Fruit fly (Drosophila melanogaster) whole organism, embryonic: ENCODE data around the gene ND-30.

Experiments used
- ATbp ChIP-seq: fragments of 200-800 bp; sonication (Bioruptor generic); optimal IDR thresholded peaks from 2 replicates; lab custom pipeline; 2017; ENCODE audit warnings: missing biosample characterization, mild to moderate bottlenecking, missing genetic modification characterization, missing genetic modification reagents
- Abd-B ChIP-seq: fragments of 200-800 bp; sonication (Bioruptor generic); optimal IDR thresholded peaks from 2 replicates; lab custom pipeline; 2018; ENCODE audit warnings: missing biosample characterization, mild to moderate bottlenecking, missing genetic modification characterization, moderate library complexity
- Antp ChIP-seq: fragments of 200-800 bp; sonication (Bioruptor generic); optimal IDR thresholded peaks from 3 replicates; lab custom pipeline; 2016; ENCODE audit warnings: missing biosample characterization, missing genetic modification characterization
- Atf6 ChIP-seq: fragments of 200-800 bp; sonication (Bioruptor generic); IDR thresholded peaks from 2 replicates; pipeline ENCODE4 v1.3.6; 2022; ENCODE audit warnings: missing biosample characterization, missing genetic modification characterization
- Bteb2 ChIP-seq: fragments of 200-800 bp; sonication (Bioruptor generic); optimal IDR thresholded peaks from 2 replicates; lab custom pipeline; 2016; ENCODE audit warnings: missing biosample characterization, missing genetic modification characterization
- CG12104 ChIP-seq: fragments of 200-800 bp; sonication (Bioruptor generic); optimal IDR thresholded peaks from 3 replicates; lab custom pipeline; 2016; ENCODE audit warnings: missing biosample characterization, missing genetic modification characterization
- CG15073 ChIP-seq: fragments of 200-800 bp; sonication (Bioruptor generic); optimal IDR thresholded peaks from 2 replicates; lab custom pipeline; 2016; ENCODE audit warnings: missing biosample characterization, missing genetic modification characterization
- CG1603 ChIP-seq: fragments of 200-800 bp; sonication (Bioruptor generic); optimal IDR thresholded peaks from 2 replicates; lab custom pipeline; 2019; ENCODE audit warnings: missing biosample characterization, mild to moderate bottlenecking, missing genetic modification characterization, moderate library complexity
- CG16779 ChIP-seq: fragments of 200-800 bp; sonication (Bioruptor generic); IDR thresholded peaks from 2 replicates; pipeline ENCODE4 v1.3.6; 2022; ENCODE audit warnings: missing biosample characterization, missing genetic modification characterization
- CG1792 ChIP-seq: fragments of 200-800 bp; sonication (Bioruptor generic); optimal IDR thresholded peaks from 2 replicates; lab custom pipeline; 2016; ENCODE audit warnings: missing biosample characterization, missing genetic modification characterization
- CG2889 ChIP-seq: fragments of 200-800 bp; sonication (Bioruptor generic); IDR thresholded peaks from 3 replicates; pipeline ENCODE4 v1.3.6; 2022; ENCODE audit warnings: missing biosample characterization, missing genetic modification characterization
- CG3995 ChIP-seq: fragments of 200-800 bp; sonication (Bioruptor generic); optimal IDR thresholded peaks from 3 replicates; lab custom pipeline; 2016; ENCODE audit warnings: missing biosample characterization, missing genetic modification characterization
- CG4730 ChIP-seq: fragments of 200-800 bp; sonication (Bioruptor generic); IDR thresholded peaks from 2 replicates; pipeline ENCODE4 v1.3.6; 2022; ENCODE audit warnings: missing biosample characterization, missing genetic modification characterization
- CG8359 ChIP-seq: fragments of 200-800 bp; sonication (Bioruptor generic); optimal IDR thresholded peaks from 2 replicates; lab custom pipeline; 2017; ENCODE audit warnings: missing biosample characterization, mild to moderate bottlenecking, missing genetic modification characterization, borderline replicate concordance
- Dll ChIP-seq: fragments of 200-800 bp; sonication (Bioruptor generic); IDR thresholded peaks from 4 replicates; pipeline ENCODE4 v1.3.6; 2022; ENCODE audit warnings: missing biosample characterization, missing genetic modification characterization; ENCODE audit not compliant: partially characterized antibody
- ERR ChIP-seq: fragments of 200-800 bp; sonication (Bioruptor generic); optimal IDR thresholded peaks from 2 replicates; lab custom pipeline; 2016; ENCODE audit warnings: missing biosample characterization, missing genetic modification characterization
- Eip74EF ChIP-seq, 2 experiments: fragments of 200-800 bp in 1 of 2; fragments of >200 bp in 1 of 2; sonication (Bioruptor generic) in 1 of 2; optimal IDR thresholded peaks; 2 replicates each; lab custom pipeline; 2017 to 2019; ENCODE audit warnings: missing biosample characterization in 2 of 2, missing genetic modification characterization in 2 of 2, mild to moderate bottlenecking in 1 of 2, moderate library complexity in 1 of 2
- HLH3B ChIP-seq: fragments of 200-800 bp; sonication (Bioruptor generic); IDR thresholded peaks from 2 replicates; pipeline ENCODE4 v1.3.6; 2022; ENCODE audit warnings: missing biosample characterization, missing genetic modification characterization
- Jarid2 ChIP-seq: fragments of 200-800 bp; sonication (Bioruptor generic); optimal IDR thresholded peaks from 3 replicates; lab custom pipeline; 2017; ENCODE audit warnings: mild to moderate bottlenecking, missing biosample characterization, missing genetic modification reagents, missing genetic modification characterization
- Lpt ChIP-seq: fragments of >200 bp; optimal IDR thresholded peaks from 2 replicates; lab custom pipeline; 2018; ENCODE audit warnings: missing biosample characterization, missing genetic modification characterization
- Oli ChIP-seq: fragments of 200-800 bp; sonication (Bioruptor generic); optimal IDR thresholded peaks from 2 replicates; lab custom pipeline; 2018; ENCODE audit warnings: missing biosample characterization, mild to moderate bottlenecking, missing genetic modification characterization, moderate library complexity
- Optix ChIP-seq: fragments of 200-800 bp; sonication (Bioruptor generic); IDR thresholded peaks from 3 replicates; pipeline ENCODE4 v1.3.6; 2022; ENCODE audit warnings: missing biosample characterization, missing genetic modification characterization
- bbx ChIP-seq: fragments of 200-800 bp; sonication (Bioruptor generic); IDR thresholded peaks from 2 replicates; pipeline ENCODE4 v1.3.6; 2022; ENCODE audit warnings: missing biosample characterization, missing genetic modification characterization; ENCODE audit not compliant: partially characterized antibody
- crc ChIP-seq: fragments of 200-800 bp; sonication (Bioruptor generic); optimal IDR thresholded peaks from 2 replicates; lab custom pipeline; 2016; ENCODE audit warnings: missing biosample characterization, missing genetic modification characterization
- dmrt99B ChIP-seq: fragments of 200-800 bp; sonication (Bioruptor generic); optimal IDR thresholded peaks from 2 replicates; lab custom pipeline; 2018; ENCODE audit warnings: missing biosample characterization, mild to moderate bottlenecking, missing genetic modification characterization, moderate library complexity
- ewg ChIP-seq: fragments of 200-800 bp; sonication (Bioruptor generic); optimal IDR thresholded peaks from 3 replicates; lab custom pipeline; 2017; ENCODE audit warnings: mild to moderate bottlenecking, missing biosample characterization, missing genetic modification reagents, missing genetic modification characterization
- exex ChIP-seq: fragments of 200-800 bp; sonication (Bioruptor generic); optimal IDR thresholded peaks from 4 replicates; lab custom pipeline; 2018; ENCODE audit warnings: missing biosample characterization, mild to moderate bottlenecking, missing genetic modification characterization, moderate library complexity
- gcm ChIP-seq: fragments of 200-800 bp; sonication (Bioruptor generic); optimal IDR thresholded peaks from 2 replicates; lab custom pipeline; 2019; ENCODE audit warnings: missing biosample characterization, mild to moderate bottlenecking, missing genetic modification characterization, moderate library complexity
- hbn ChIP-seq: fragments of 200-800 bp; sonication (Bioruptor generic); IDR thresholded peaks from 2 replicates; pipeline ENCODE4 v1.3.6; 2022; ENCODE audit warnings: missing biosample characterization, missing genetic modification characterization; ENCODE audit not compliant: partially characterized antibody
- her ChIP-seq: fragments of 200-800 bp; sonication (Bioruptor generic); optimal IDR thresholded peaks from 2 replicates; lab custom pipeline; 2016; ENCODE audit warnings: missing biosample characterization, missing genetic modification characterization
- inv ChIP-seq: fragments of 200-800 bp; sonication (Bioruptor generic); IDR thresholded peaks from 2 replicates; pipeline ENCODE4 v1.3.6; 2022; ENCODE audit warnings: missing biosample characterization, missing genetic modification characterization; ENCODE audit not compliant: partially characterized antibody
- kah ChIP-seq: fragments of 200-800 bp; sonication (Bioruptor generic); optimal IDR thresholded peaks from 2 replicates; lab custom pipeline; 2018; ENCODE audit warnings: missing biosample characterization, mild to moderate bottlenecking, missing genetic modification characterization
- mld ChIP-seq: fragments of 200-800 bp; sonication (Bioruptor generic); IDR thresholded peaks from 3 replicates; pipeline ENCODE4 v1.3.6; 2022; ENCODE audit warnings: missing biosample characterization, missing genetic modification characterization; ENCODE audit not compliant: partially characterized antibody
- nom ChIP-seq: fragments of 200-800 bp; sonication (Bioruptor generic); optimal IDR thresholded peaks from 2 replicates; lab custom pipeline; 2017; ENCODE audit warnings: missing biosample characterization, missing genetic modification characterization, mild to moderate bottlenecking, moderate library complexity, missing genetic modification reagents
- p53 ChIP-seq: fragments of 200-800 bp; sonication (Bioruptor generic); optimal IDR thresholded peaks from 2 replicates; lab custom pipeline; 2016; ENCODE audit warnings: missing biosample characterization, missing genetic modification characterization
- prd ChIP-seq, 3 experiments: fragments of >200 bp in 2 of 3; fragments of 200-800 bp in 1 of 3; sonication (Bioruptor generic) in 1 of 3; optimal IDR thresholded peaks in 2 of 3; IDR thresholded peaks in 1 of 3; 2 replicates in 2 of 3; 3 replicates in 1 of 3; pipeline versions ENCODE4 v1.3.6 to Lab custom; 2017 to 2022; ENCODE audit warnings: missing biosample characterization in 1 of 3, missing genetic modification characterization in 1 of 3
- ro ChIP-seq: fragments of 200-800 bp; sonication (Bioruptor generic); IDR thresholded peaks from 2 replicates; pipeline ENCODE4 v1.3.6; 2022; ENCODE audit warnings: missing biosample characterization, missing genetic modification characterization
- sima ChIP-seq: fragments of 200-800 bp; sonication (Bioruptor generic); optimal IDR thresholded peaks from 2 replicates; lab custom pipeline; 2016; ENCODE audit warnings: missing biosample characterization, missing genetic modification characterization
- sna ChIP-seq: fragments of 200-800 bp; sonication (Bioruptor generic); IDR thresholded peaks from 2 replicates; pipeline ENCODE4 v1.3.6; 2022; ENCODE audit warnings: missing biosample characterization, missing genetic modification characterization; ENCODE audit not compliant: partially characterized antibody
- sug ChIP-seq: fragments of 200-800 bp; optimal IDR thresholded peaks from 2 replicates; lab custom pipeline; 2019; ENCODE audit warnings: missing biosample characterization, mild to moderate bottlenecking, missing genetic modification characterization, moderate library complexity
- ttk ChIP-seq: fragments of 200-800 bp; sonication (Bioruptor generic); IDR thresholded peaks from 2 replicates; pipeline ENCODE4 v2.1.2; 2022; ENCODE audit warnings: missing biosample characterization, missing genetic modification characterization
- twi ChIP-seq: fragments of 200-800 bp; optimal IDR thresholded peaks from 2 replicates; lab custom pipeline; 2019; ENCODE audit warnings: missing biosample characterization, mild to moderate bottlenecking, missing genetic modification characterization, moderate library complexity
- vfl ChIP-seq: fragments of 200-800 bp; sonication (Bioruptor generic); optimal IDR thresholded peaks from 2 replicates; lab custom pipeline; 2016; ENCODE audit warnings: missing biosample characterization, missing genetic modification characterization
- wek ChIP-seq: fragments of 200-800 bp; sonication (Bioruptor generic); optimal IDR thresholded peaks from 3 replicates; lab custom pipeline; 2018; ENCODE audit warnings: missing biosample characterization, mild to moderate bottlenecking, missing genetic modification characterization, moderate library complexity

The ND-30 gene

dm6 chr3L:3148125-3149059 is 11.0 kb downstream of the ND-30 start, which contains the start of the genes Usp5 and BtbVII (continued):
- peak; percentile 39 for TF ChIP-seq Oli (tag; lab: Kevin White, UChicago)
- TF ChIP-seq vfl (GFP tag; lab: Kevin White, UChicago) = peak; percentile 51
- TF ChIP-seq Dll (GFP tag; lab: Robert Waterston, UW) = peak; percentile 100

dm6 chr3L:3143383-3143962 is 15.9 kb downstream of the ND-30 start, which contains the start of the genes CG11537 and Alg2:
Gene CG11537 (minus strand): TSS chr3L:3143457.
Gene Alg2 (plus strand): TSS chr3L:3143808.
- no peak for TF ChIP-seq dmrt99B
- no peak for TF ChIP-seq bbx (GFP tag; lab: Robert Waterston, UW)
- no peak for TF ChIP-seq ttk (GFP tag; lab: Robert Waterston, UW)
- no peak for TF ChIP-seq CG12104
- no peak for TF ChIP-seq wek
- TF ChIP-seq p53 (GFP tag; lab: Kevin White, UChicago) = no peak
- TF ChIP-seq Optix (GFP tag; lab: Robert Waterston, UW) = no peak
- no peak for TF ChIP-seq her (GFP tag; lab: Kevin White, UChicago)
- no peak for TF ChIP-seq crc
- no peak for TF ChIP-seq nom (GFP tag; lab: Kevin White, UChicago)
- no peak for TF ChIP-seq CG8359 (GFP tag; lab: Kevin White, UChicago)
- TF ChIP-seq exex (tag; lab: Kevin White, UChicago) = no peak
- no peak for TF ChIP-seq CG1792 (GFP tag; lab: Kevin White, UChicago)
- TF ChIP-seq ERR (GFP tag; lab: Kevin White, UChicago) = no peak
- TF ChIP-seq gcm (GFP tag; lab: Kevin White, UChicago) = no peak
- no peak for TF ChIP-seq sna (GFP tag; lab: Robert Waterston, UW)
- peak; percentile 13; the same call in 1 of the 2 replicates for TF ChIP-seq HLH3B (GFP tag; lab: Robert Waterston, UW)
- no peak for TF ChIP-seq Bteb2 (GFP tag; lab: Kevin White, UChicago)
- TF ChIP-seq sug (tag; lab: Kevin White, UChicago) = peak; percentile 4
- no peak for TF ChIP-seq mld (GFP tag; lab: Robert Waterston, UW)
- TF ChIP-seq Jarid2 (GFP tag; lab: Kevin White, UChicago) = no peak
- TF ChIP-seq Abd-B = no peak
- TF ChIP-seq Antp (GFP tag; lab: Kevin White, UChicago) = no peak
- no peak for TF ChIP-seq CG15073 (GFP tag; lab: Kevin White, UChicago)
- TF ChIP-seq ro (GFP tag; lab: Robert Waterston, UW) = no peak
- no peak for TF ChIP-seq CG3995 (GFP tag; lab: Kevin White, UChicago)
- no peak for TF ChIP-seq ATbp (GFP tag; lab: Kevin White, UChicago)
- TF ChIP-seq CG2889 (GFP tag; lab: Robert Waterston, UW) = no peak
- 0 out of 2 replicates have a peak, but pooled peaks have one; percentile 32 for TF ChIP-seq Atf6 (GFP tag; lab: Robert Waterston, UW)
- no peak for TF ChIP-seq CG4730 (GFP tag; lab: Robert Waterston, UW)
- TF ChIP-seq kah = no peak
- TF ChIP-seq CG1603 (tag; lab: Kevin White, UChicago) = peak; percentile 28
- TF ChIP-seq ewg (GFP tag; lab: Kevin White, UChicago) = no peak
- no peak for TF ChIP-seq CG16779
- TF ChIP-seq inv (GFP tag; lab: Robert Waterston, UW) = no peak
- TF ChIP-seq Eip74EF (GFP tag; optimal IDR thresholded peaks at IDR 0.05; lab: Kevin White, UChicago) = no peak
- TF ChIP-seq hbn (GFP tag; lab: Robert Waterston, UW) = no peak
- TF ChIP-seq prd (optimal IDR thresholded peaks at IDR 0.05; lab: Kevin White, UChicago) = no peak
- TF ChIP-seq prd (GFP tag; IDR thresholded peaks at IDR 0.05; lab: Robert Waterston, UW) = no peak; the same call in 2 of the 3 replicates
- no peak for TF ChIP-seq sima (GFP tag; lab: Kevin White, UChicago)
- TF ChIP-seq twi = peak; percentile 73
- TF ChIP-seq Lpt (GFP tag; lab: Kevin White, UChicago) = no peak
